Worm (Caenorhabditis elegans) whole organism, L2 larva: ENCODE results near the gene clec-29.
A peak's percentile ranks its signal among the peaks of the same experiment; 100 is the strongest.

Experiments
- C34F6.9 ChIP-seq: fragments of 150-350 bp; optimal IDR thresholded peaks from 2 replicates; lab custom pipeline; 2014; ENCODE audit warnings: missing biosample characterization, missing genetic modification characterization
- F13H6.1 ChIP-seq: sonication (generic microtip); optimal IDR thresholded peaks from 2 replicates; lab custom pipeline; 2016; ENCODE audit warnings: missing genetic modification characterization, missing compliant biosample characterization
- ZK546.5 ChIP-seq: sonication (generic microtip); optimal IDR thresholded peaks from 2 replicates; lab custom pipeline; 2017; ENCODE audit warnings: missing biosample characterization, missing genetic modification characterization
- alr-1 ChIP-seq: fragments of 150-350 bp; optimal IDR thresholded peaks from 2 replicates; lab custom pipeline; 2014; ENCODE audit warnings: missing biosample characterization, missing genetic modification characterization
- aly-2 ChIP-seq: fragments of 150-350 bp; optimal IDR thresholded peaks from 2 replicates; lab custom pipeline; 2014; ENCODE audit warnings: missing biosample characterization, missing genetic modification characterization
- ama-1 ChIP-seq: fragments of 150-350 bp; optimal IDR thresholded peaks from 2 replicates; lab custom pipeline; 2018; ENCODE audit warnings: inconsistent platforms
- blmp-1 ChIP-seq: sonication (generic microtip); optimal IDR thresholded peaks from 2 replicates; lab custom pipeline; 2017; ENCODE audit warnings: missing genetic modification characterization, mild to moderate bottlenecking, missing compliant biosample characterization, antibody characterized with exemption, moderate library complexity; ENCODE audit not compliant: insufficient read depth
- ceh-16 ChIP-seq: fragments of 150-350 bp; optimal IDR thresholded peaks from 2 replicates; lab custom pipeline; 2014; ENCODE audit warnings: missing biosample characterization, missing genetic modification characterization
- ceh-82 ChIP-seq: fragments of 150-350 bp; optimal IDR thresholded peaks from 2 replicates; lab custom pipeline; 2014; ENCODE audit warnings: missing biosample characterization, missing genetic modification characterization
- crh-2 ChIP-seq: sonication (generic microtip); optimal IDR thresholded peaks from 2 replicates; lab custom pipeline; 2017; ENCODE audit warnings: missing biosample characterization, missing genetic modification characterization
- elt-1 ChIP-seq: fragments of 150-350 bp; optimal IDR thresholded peaks from 2 replicates; lab custom pipeline; 2014; ENCODE audit warnings: missing biosample characterization, missing genetic modification characterization
- elt-3 ChIP-seq: sonication (generic microtip); optimal IDR thresholded peaks from 2 replicates; lab custom pipeline; 2017; ENCODE audit warnings: missing biosample characterization, missing genetic modification characterization
- fos-1 ChIP-seq: fragments of 150-350 bp; optimal IDR thresholded peaks from 2 replicates; lab custom pipeline; 2014; ENCODE audit warnings: missing biosample characterization, missing genetic modification characterization
- gmeb-1 ChIP-seq: fragments of 150-350 bp; optimal IDR thresholded peaks from 2 replicates; lab custom pipeline; 2014; ENCODE audit warnings: missing biosample characterization, missing genetic modification characterization
- lin-13 ChIP-seq: fragments of 150-350 bp; optimal IDR thresholded peaks from 2 replicates; lab custom pipeline; 2014; ENCODE audit warnings: missing biosample characterization, missing genetic modification reagents, missing genetic modification characterization
- mab-5 ChIP-seq: fragments of 150-350 bp; optimal IDR thresholded peaks from 2 replicates; lab custom pipeline; 2014; ENCODE audit warnings: missing biosample characterization, missing genetic modification characterization
- mbf-1 ChIP-seq: sonication (generic microtip); optimal IDR thresholded peaks from 2 replicates; lab custom pipeline; 2017; ENCODE audit warnings: missing biosample characterization, missing genetic modification characterization
- nhr-10 ChIP-seq: sonication (generic microtip); optimal IDR thresholded peaks from 2 replicates; lab custom pipeline; 2017; ENCODE audit warnings: missing biosample characterization, missing genetic modification characterization
- nhr-11 ChIP-seq: fragments of 150-350 bp; optimal IDR thresholded peaks from 2 replicates; lab custom pipeline; 2014; ENCODE audit warnings: missing biosample characterization, missing genetic modification characterization
- nhr-12 ChIP-seq: fragments of 150-350 bp; optimal IDR thresholded peaks from 2 replicates; lab custom pipeline; 2014; ENCODE audit warnings: missing biosample characterization, missing genetic modification characterization
- nhr-129 ChIP-seq: fragments of 150-350 bp; optimal IDR thresholded peaks from 2 replicates; lab custom pipeline; 2014; ENCODE audit warnings: missing biosample characterization, missing genetic modification characterization
- nhr-237 ChIP-seq: fragments of 150-350 bp; optimal IDR thresholded peaks from 2 replicates; lab custom pipeline; 2014; ENCODE audit warnings: missing biosample characterization, missing genetic modification characterization
- nhr-6 ChIP-seq: fragments of 150-350 bp; optimal IDR thresholded peaks from 2 replicates; lab custom pipeline; 2014; ENCODE audit warnings: missing biosample characterization, missing genetic modification characterization
- nhr-77 ChIP-seq: fragments of 150-350 bp; optimal IDR thresholded peaks from 2 replicates; lab custom pipeline; 2014; ENCODE audit warnings: missing biosample characterization, missing genetic modification characterization
- peb-1 ChIP-seq: fragments of 150-350 bp; optimal IDR thresholded peaks from 2 replicates; lab custom pipeline; 2014; ENCODE audit warnings: missing biosample characterization, missing genetic modification characterization
- sem-4 ChIP-seq: fragments of 150-350 bp; optimal IDR thresholded peaks from 2 replicates; lab custom pipeline; 2014; ENCODE audit warnings: missing biosample characterization, missing genetic modification reagents, missing genetic modification characterization
- skn-1 ChIP-seq: sonication (generic microtip); optimal IDR thresholded peaks from 2 replicates; lab custom pipeline; 2017; ENCODE audit warnings: missing biosample characterization, missing genetic modification characterization
- sma-3 ChIP-seq: sonication (generic microtip); optimal IDR thresholded peaks from 2 replicates; lab custom pipeline; 2016; ENCODE audit warnings: missing genetic modification reagents, missing genetic modification characterization, missing compliant biosample characterization
- sma-9 ChIP-seq, 2 experiments: fragments of 150-350 bp in 1 of 2; sonication (generic microtip) in 1 of 2; optimal IDR thresholded peaks; 2 replicates each; lab custom pipeline; 2014 to 2016; ENCODE audit warnings: missing genetic modification characterization in 2 of 2, mild to moderate bottlenecking in 1 of 2, missing biosample characterization in 1 of 2, missing compliant biosample characterization in 1 of 2, missing genetic modification reagents in 1 of 2, moderate library complexity in 1 of 2
- unc-39 ChIP-seq: fragments of 150-350 bp; optimal IDR thresholded peaks from 2 replicates; lab custom pipeline; 2014; ENCODE audit warnings: missing biosample characterization, missing genetic modification characterization
- unc-55 ChIP-seq: fragments of 150-350 bp; sonication (generic microtip); optimal IDR thresholded peaks from 3 replicates; lab custom pipeline; 2014; ENCODE audit warnings: missing biosample characterization, missing genetic modification reagents, missing genetic modification characterization
- unc-62 ChIP-seq: fragments of 150-350 bp; optimal IDR thresholded peaks from 2 replicates; lab custom pipeline; 2014; ENCODE audit warnings: missing biosample characterization, missing genetic modification reagents, missing genetic modification characterization
- zag-1 ChIP-seq: fragments of 150-350 bp; optimal IDR thresholded peaks from 2 replicates; lab custom pipeline; 2014; ENCODE audit warnings: missing biosample characterization, missing genetic modification characterization
- ztf-1 ChIP-seq: fragments of 200-800 bp; sonication (Bioruptor generic); conservative IDR thresholded peaks from 2 replicates; pipeline ENCODE4 v1.3.6; 2022; ENCODE audit warnings: missing genetic modification characterization, missing compliant biosample characterization
- ztf-11 ChIP-seq: sonication (generic microtip); optimal IDR thresholded peaks from 2 replicates; lab custom pipeline; 2017; ENCODE audit warnings: missing biosample characterization, missing genetic modification characterization
- ztf-4 ChIP-seq: fragments of 150-350 bp; optimal IDR thresholded peaks from 2 replicates; lab custom pipeline; 2014; ENCODE audit warnings: missing biosample characterization, missing genetic modification characterization

The clec-29 gene

DNA sequence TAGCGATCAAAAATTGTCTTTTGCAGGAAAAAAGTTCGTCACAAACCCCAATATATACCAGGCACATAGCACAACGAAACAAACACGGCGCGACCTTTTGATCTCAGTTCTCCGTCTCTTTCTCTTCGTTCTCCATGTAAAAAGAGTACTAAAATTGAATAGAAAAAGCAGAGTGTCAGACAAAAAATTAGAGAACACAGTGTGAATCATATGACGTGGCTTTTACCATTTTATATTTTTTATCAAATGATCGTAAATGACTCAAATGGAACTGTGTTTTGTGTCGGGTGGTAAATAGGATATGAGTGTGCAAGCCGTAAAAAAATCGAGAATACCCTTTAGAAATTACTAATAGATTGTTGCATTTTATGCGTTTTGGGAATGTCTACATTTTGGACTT, 13.0 kb downstream of the clec-29 start:
- TF ChIP-seq unc-39 (tag; lab: Kevin White, UChicago) (no peak), ZK546.5 (no peak), nhr-129 (tag; lab: Kevin White, UChicago) (no peak), crh-2 (tag; lab: Kevin White, UChicago) (peak; percentile 65), unc-55 (GFP tag; lab: Kevin White, UChicago) (no peak), nhr-77 (tag; lab: Kevin White, UChicago) (no peak), ztf-4 (tag; lab: Kevin White, UChicago) (no peak), sma-9 (GFP tag; optimal IDR thresholded peaks at IDR 0.05; lab: Kevin White, UChicago) (peak; percentile 74), sma-9 (tag; optimal IDR thresholded peaks at IDR 0.05; lab: Kevin White, UChicago) (no peak), nhr-11 (no peak), nhr-237 (no peak), ceh-82 (tag; lab: Kevin White, UChicago) (no peak), ztf-11 (tag; lab: Kevin White, UChicago) (no peak), peb-1 (no peak), F13H6.1 (tag; lab: Kevin White, UChicago) (no peak), elt-3 (tag; lab: Kevin White, UChicago) (no peak), fos-1 (tag; lab: Kevin White, UChicago) (peak; percentile 95), skn-1 (tag; lab: Kevin White, UChicago) (no peak), gmeb-1 (tag; lab: Kevin White, UChicago) (peak; percentile 16), sma-3 (GFP tag; lab: Kevin White, UChicago) (peak; percentile 31), mab-5 (tag; lab: Kevin White, UChicago) (no peak)
- TF ChIP-seq, all 48 proteins: peak for 5

DNA sequence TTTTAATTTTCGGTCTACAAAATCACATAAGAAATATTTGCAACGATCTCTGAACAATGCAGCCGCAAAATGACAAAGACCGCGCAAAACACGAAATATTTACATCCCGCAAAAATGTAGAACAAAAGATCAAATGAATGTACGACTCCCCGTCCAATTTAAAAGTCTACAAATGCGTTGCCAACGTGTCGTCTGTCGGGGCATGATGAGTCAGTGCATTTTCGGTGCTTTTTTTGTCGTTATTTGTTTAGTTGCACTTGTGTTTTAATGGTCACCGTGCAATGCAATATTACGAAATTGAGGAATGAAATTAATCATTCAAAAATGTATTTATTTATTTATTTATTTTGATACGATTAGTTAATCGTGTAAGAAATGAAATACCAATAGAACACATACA, 14.4 kb downstream of the clec-29 start:
- TF ChIP-seq unc-55 (GFP tag; lab: Kevin White, UChicago) (no peak), lin-13 (no peak), fos-1 (tag; lab: Kevin White, UChicago) (peak; percentile 41), nhr-6 (tag; lab: Kevin White, UChicago) (no peak), peb-1 (no peak), F13H6.1 (tag; lab: Kevin White, UChicago) (no peak), alr-1 (no peak), mab-5 (tag; lab: Kevin White, UChicago) (no peak), skn-1 (tag; lab: Kevin White, UChicago) (no peak), nhr-10 (tag; lab: Kevin White, UChicago) (no peak), nhr-129 (tag; lab: Kevin White, UChicago) (peak; percentile 42), aly-2 (tag; lab: Kevin White, UChicago) (no peak), sma-9 (GFP tag; optimal IDR thresholded peaks at IDR 0.05; lab: Kevin White, UChicago) (peak; percentile 75), sma-9 (tag; optimal IDR thresholded peaks at IDR 0.05; lab: Kevin White, UChicago) (no peak), ztf-4 (tag; lab: Kevin White, UChicago) (no peak)

DNA sequence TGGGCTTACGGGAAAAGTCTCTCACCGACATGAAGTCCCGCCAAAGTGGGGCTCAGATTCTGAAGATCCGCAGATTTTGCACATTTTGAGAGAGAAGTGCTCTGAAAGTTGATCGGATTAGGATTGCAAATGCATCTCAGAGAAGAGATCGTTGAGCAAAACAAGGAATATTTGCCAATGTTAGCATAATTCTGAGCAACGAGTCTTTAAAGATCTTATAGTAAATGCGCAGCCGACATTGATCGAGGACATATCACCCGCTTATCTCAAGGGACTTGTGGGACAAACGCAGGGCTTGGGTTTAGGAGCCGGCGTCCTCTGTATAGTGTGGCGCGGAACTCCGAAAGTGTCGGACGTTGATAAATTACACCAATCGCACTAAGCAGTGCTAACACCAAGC, 15.3 kb downstream of the clec-29 start, which contains the start of gene nhr-112:
nhr-112 (minus strand) TSS at position 101 of the 400 bp plus-strand sequence.
- TF ChIP-seq nhr-129 (tag; lab: Kevin White, UChicago) (no peak), C34F6.9 (no peak), unc-55 (GFP tag; lab: Kevin White, UChicago) (no peak), mbf-1 (tag; lab: Kevin White, UChicago) (no peak), zag-1 (tag; lab: Kevin White, UChicago) (no peak), crh-2 (tag; lab: Kevin White, UChicago) (no peak), nhr-11 (no peak), blmp-1 (no peak), sma-9 (GFP tag; optimal IDR thresholded peaks at IDR 0.05; lab: Kevin White, UChicago) (no peak), sma-9 (tag; optimal IDR thresholded peaks at IDR 0.05; lab: Kevin White, UChicago) (no peak), sem-4 (no peak), ama-1 (lab: Kevin White, UChicago) (no peak), aly-2 (tag; lab: Kevin White, UChicago) (no peak), F13H6.1 (tag; lab: Kevin White, UChicago) (no peak), elt-1 (no peak), nhr-237 (no peak), nhr-12 (tag; lab: Kevin White, UChicago) (no peak), fos-1 (tag; lab: Kevin White, UChicago) (no peak)
- TF ChIP-seq, all 48 proteins: peak for 0

- no peak for TF ChIP-seq ztf-1
- TF ChIP-seq unc-62 = no peak
- TF ChIP-seq sem-4 = no peak
- TF ChIP-seq sma-9 (GFP tag; optimal IDR thresholded peaks at IDR 0.05; lab: Kevin White, UChicago) = no peak
- TF ChIP-seq sma-9 (tag; optimal IDR thresholded peaks at IDR 0.05; lab: Kevin White, UChicago) = no peak
- no peak for TF ChIP-seq skn-1 (tag; lab: Kevin White, UChicago)
- TF ChIP-seq aly-2 (tag; lab: Kevin White, UChicago) = no peak
- TF ChIP-seq ceh-16 (tag; lab: Kevin White, UChicago) = no peak
Measured at ce11 chrV:16716574-16716973, 22.4 kb downstream of the clec-29 start, which contains the start of gene srh-137. Gene srh-137 (minus strand): TSS chrV:16716674.
